Fruit fly (Drosophila melanogaster): ENCODE measurements around the gene Psn.

Psn gene

dm6 chr3L:20432297-20432696 is at the start of gene Psn, which contains the start of gene Las:
Gene Psn, plus strand, starts transcription at chr3L:20432468.
Gene Las, minus strand, starts transcription at chr3L:20432361.
- TF ChIP-seq CG17801 (GFP tag; optimal IDR thresholded peaks at IDR 0.05; ENCODE audit: partially characterized antibody): peak; percentile 10

dm6 chr3L:20384086-20384810 is 48.0 kb upstream of the Psn start, which contains the start of the genes CG5498 and fbl:
Gene CG5498, minus strand, starts transcription at chr3L:20384109.
Gene fbl, plus strand, starts transcription at chr3L:20384429.
- TF ChIP-seq CG17801 (GFP tag; optimal IDR thresholded peaks at IDR 0.05; ENCODE audit: partially characterized antibody): peak; percentile 76

dm6 chr3L:20385006-20385405 is 47.3 kb upstream of the Psn start:
- TF ChIP-seq CG17801 (GFP tag; optimal IDR thresholded peaks at IDR 0.05; ENCODE audit: partially characterized antibody): no peak

- TF ChIP-seq CG17801 (GFP tag; optimal IDR thresholded peaks at IDR 0.05; ENCODE audit: partially characterized antibody): no peak
These were observed 46.9 kb upstream of the Psn start for dm6 chr3L:20385408-20385807.

dm6 chr3L:20385969-20386370 is 46.3 kb upstream of the Psn start:
- no peak for TF ChIP-seq CG17801 (GFP tag; optimal IDR thresholded peaks at IDR 0.05; ENCODE audit: partially characterized antibody)

dm6 chr3L:20387038-20387842 is 45.0 kb upstream of the Psn start:
- no peak for TF ChIP-seq CG17801 (GFP tag; optimal IDR thresholded peaks at IDR 0.05; ENCODE audit: partially characterized antibody)

- TF ChIP-seq CG17801 (GFP tag; optimal IDR thresholded peaks at IDR 0.05; ENCODE audit: partially characterized antibody): no peak
These were observed 44.5 kb upstream of the Psn start for dm6 chr3L:20387843-20388163.

dm6 chr3L:20388983-20389382 is 43.3 kb upstream of the Psn start:
- TF ChIP-seq CG17801 (GFP tag; optimal IDR thresholded peaks at IDR 0.05; ENCODE audit: partially characterized antibody): no peak

- TF ChIP-seq CG17801 (GFP tag; optimal IDR thresholded peaks at IDR 0.05; ENCODE audit: partially characterized antibody): peak; percentile 2
These were observed 38.9 kb upstream of the Psn start, which contains the start of gene CG33969 for dm6 chr3L:20393357-20393756. Gene CG33969, minus strand, starts transcription at chr3L:20393553.

dm6 chr3L:20395257-20395909 is 36.9 kb upstream of the Psn start:
- peak; percentile 75 for TF ChIP-seq CG17801 (GFP tag; optimal IDR thresholded peaks at IDR 0.05; ENCODE audit: partially characterized antibody)

dm6 chr3L:20396047-20396446 is 36.2 kb upstream of the Psn start:
- no peak for TF ChIP-seq CG17801 (GFP tag; optimal IDR thresholded peaks at IDR 0.05; ENCODE audit: partially characterized antibody)

- TF ChIP-seq CG17801 (GFP tag; optimal IDR thresholded peaks at IDR 0.05; ENCODE audit: partially characterized antibody): no peak
These were observed 34.5 kb upstream of the Psn start for dm6 chr3L:20397770-20398169.

- peak; percentile 60 for TF ChIP-seq CG17801 (GFP tag; optimal IDR thresholded peaks at IDR 0.05; ENCODE audit: partially characterized antibody)
These were observed 33.7 kb upstream of the Psn start for dm6 chr3L:20398243-20399222.

dm6 chr3L:20399550-20400109 is 32.6 kb upstream of the Psn start:
- TF ChIP-seq CG17801 (GFP tag; optimal IDR thresholded peaks at IDR 0.05; ENCODE audit: partially characterized antibody): peak; percentile 88
